Worm (Caenorhabditis elegans): ENCODE data around the gene sfxn-1.5.

DNA sequence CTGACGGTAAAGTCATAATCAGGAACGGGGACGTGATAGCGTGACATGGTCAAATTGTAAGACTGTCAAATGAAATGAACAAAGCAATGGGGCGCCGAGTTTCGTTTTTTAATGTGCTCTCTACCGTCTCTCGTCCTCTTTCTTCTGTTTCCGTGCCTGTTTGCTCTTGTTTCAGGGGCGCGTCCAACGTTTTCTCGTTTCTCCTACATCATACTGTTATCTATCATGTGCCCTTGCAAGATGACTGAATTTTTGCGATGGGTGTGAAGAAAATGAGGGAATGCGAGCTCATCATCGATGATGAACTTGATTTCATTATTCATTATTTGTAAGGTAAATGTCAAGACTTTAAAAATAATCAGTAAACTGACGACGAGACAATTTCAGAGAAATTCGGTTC, 19.4 kb upstream of the sfxn-1.5 start, which contains the start of gene T04F8.7:
- TF ChIP-seq aly-2 (tag; optimal IDR thresholded peaks at IDR 0.05): no peak
- TF ChIP-seq tbx-2 (tag; optimal IDR thresholded peaks at IDR 0.05): no peak
- no peak for TF ChIP-seq nhr-76 (tag; optimal IDR thresholded peaks at IDR 0.05)
- no peak for TF ChIP-seq egl-27 (tag; optimal IDR thresholded peaks at IDR 0.05)
- TF ChIP-seq mdl-1 (tag; optimal IDR thresholded peaks at IDR 0.05): no peak
- no peak for TF ChIP-seq fos-1 (tag; optimal IDR thresholded peaks at IDR 0.05)
- TF ChIP-seq snpc-4 (tag; optimal IDR thresholded peaks at IDR 0.05): no peak
- no peak for TF ChIP-seq ceh-28 (tag; optimal IDR thresholded peaks at IDR 0.05)
- no peak for TF ChIP-seq unc-39 (tag; optimal IDR thresholded peaks at IDR 0.05)
- no peak for TF ChIP-seq sea-2 (GFP tag; optimal IDR thresholded peaks at IDR 0.05)

Measured in whole organism, L3 larva.